Worm (Caenorhabditis elegans) whole organism, late embryonic: ENCODE results near the gene irld-39.

Source experiments
- F13H6.1 ChIP-seq: sonication (generic microtip); optimal IDR thresholded peaks from 2 replicates; lab custom pipeline; 2016; ENCODE audit warnings: missing genetic modification characterization, missing compliant biosample characterization
- ets-4 ChIP-seq: sonication (generic microtip); optimal IDR thresholded peaks from 2 replicates; lab custom pipeline; 2016; ENCODE audit warnings: missing genetic modification characterization, missing compliant biosample characterization
- hlh-15 ChIP-seq: sonication (generic microtip); optimal IDR thresholded peaks from 2 replicates; lab custom pipeline; 2016; ENCODE audit warnings: missing genetic modification characterization, missing compliant biosample characterization
- nfya-1 ChIP-seq: sonication (generic microtip); optimal IDR thresholded peaks from 2 replicates; lab custom pipeline; 2017; ENCODE audit warnings: missing genetic modification characterization, mild to moderate bottlenecking, missing compliant biosample characterization, antibody characterized with exemption, moderate library complexity
- pag-3 ChIP-seq: sonication (generic microtip); optimal IDR thresholded peaks from 2 replicates; lab custom pipeline; 2016; ENCODE audit warnings: missing compliant biosample characterization, missing genetic modification characterization, borderline replicate concordance

ce11 chrIV:16196717-16197116, 36.2 kb upstream of the irld-39 start, which contains the start of gene Y7A9A.1:
- TF ChIP-seq nfya-1 (no peak), ets-4 (no peak), pag-3 (tag; lab: Kevin White, UChicago) (no peak), hlh-15 (tag; lab: Kevin White, UChicago) (no peak), F13H6.1 (no peak)
